Worm (Caenorhabditis elegans): Measurements from ENCODE around the gene epic-1.
A peak's percentile ranks its signal among the peaks of the same experiment; 100 is the strongest.

epic-1 gene

DNA sequence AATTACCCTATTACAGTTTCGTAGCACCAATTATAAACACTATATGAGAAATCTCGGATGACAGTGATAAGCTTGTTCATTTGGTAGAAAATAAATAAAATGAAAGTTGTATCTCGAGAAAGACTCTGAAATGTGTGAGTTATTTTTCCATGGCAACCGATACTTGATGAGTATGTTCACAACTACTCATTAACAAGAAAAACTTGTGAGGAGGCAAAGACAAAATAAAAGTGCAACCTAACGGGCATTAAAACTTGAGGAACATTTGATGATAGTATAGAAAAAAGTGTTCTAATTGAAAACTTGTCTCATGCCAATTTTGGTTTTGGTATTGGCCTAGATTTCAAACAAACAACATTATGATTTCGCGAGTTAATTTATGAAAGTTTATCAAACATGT lies 35.2 kb downstream of the epic-1 start, which contains the start of gene gcy-27:
Gene gcy-27 (minus strand): TSS at position 101 of the 400 bp plus-strand sequence.
- TF ChIP-seq ztf-3 (GFP tag; optimal IDR thresholded peaks at IDR 0.05) (no peak), hrde-1 (tag; optimal IDR thresholded peaks at IDR 0.05; ENCODE audit: borderline replicate concordance) (no peak), gei-17 (GFP tag; optimal IDR thresholded peaks at IDR 0.05) (no peak), ztf-22 (GFP tag; optimal IDR thresholded peaks at IDR 0.05) (no peak), efl-1 (GFP tag; optimal IDR thresholded peaks at IDR 0.05) (no peak)

DNA sequence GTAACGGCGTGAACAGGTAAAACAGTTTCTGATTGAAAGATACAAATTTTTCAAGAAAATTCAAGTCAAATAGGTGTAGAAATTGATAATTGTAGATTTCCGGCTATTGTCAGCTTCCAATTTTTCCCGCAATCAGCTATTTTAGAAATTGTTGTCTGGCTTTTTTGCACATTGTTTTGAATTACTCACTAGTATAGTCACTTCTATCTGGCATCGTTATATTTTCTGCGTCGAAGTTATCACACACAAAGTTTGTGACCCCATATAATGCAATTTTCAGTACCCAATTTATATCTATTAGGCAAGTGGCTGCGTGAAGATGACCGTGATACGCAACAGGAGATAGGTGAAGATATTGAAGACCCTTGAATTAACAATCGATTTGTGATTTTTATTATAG lies 36.5 kb downstream of the epic-1 start:
- TF ChIP-seq akir-1 (GFP tag; optimal IDR thresholded peaks at IDR 0.05) (no peak), hlh-26 (GFP tag; conservative IDR thresholded peaks at IDR 0.05) (no peak), fkh-3 (tag; optimal IDR thresholded peaks at IDR 0.05) (no peak), let-607 (tag; optimal IDR thresholded peaks at IDR 0.05) (no peak), F57A8.1 (GFP tag; optimal IDR thresholded peaks at IDR 0.05) (no peak), madf-8 (GFP tag; conservative IDR thresholded peaks at IDR 0.05) (no peak), lin-54 (GFP tag; optimal IDR thresholded peaks at IDR 0.05) (no peak), ceh-100 (GFP tag; IDR thresholded peaks at IDR 0.05) (no peak), B0035.1 (tag; optimal IDR thresholded peaks at IDR 0.05) (no peak), F22D6.2 (tag; optimal IDR thresholded peaks at IDR 0.05) (no peak), hrde-1 (tag; optimal IDR thresholded peaks at IDR 0.05; ENCODE audit: borderline replicate concordance) (no peak), lin-35 (GFP tag; optimal IDR thresholded peaks at IDR 0.05) (no peak), dox-1 (GFP tag; IDR thresholded peaks at IDR 0.05) (no peak), Y53F4B.3 (GFP tag; IDR thresholded peaks at IDR 0.05) (no peak), mes-4 (tag; optimal IDR thresholded peaks at IDR 0.05) (no peak)

DNA sequence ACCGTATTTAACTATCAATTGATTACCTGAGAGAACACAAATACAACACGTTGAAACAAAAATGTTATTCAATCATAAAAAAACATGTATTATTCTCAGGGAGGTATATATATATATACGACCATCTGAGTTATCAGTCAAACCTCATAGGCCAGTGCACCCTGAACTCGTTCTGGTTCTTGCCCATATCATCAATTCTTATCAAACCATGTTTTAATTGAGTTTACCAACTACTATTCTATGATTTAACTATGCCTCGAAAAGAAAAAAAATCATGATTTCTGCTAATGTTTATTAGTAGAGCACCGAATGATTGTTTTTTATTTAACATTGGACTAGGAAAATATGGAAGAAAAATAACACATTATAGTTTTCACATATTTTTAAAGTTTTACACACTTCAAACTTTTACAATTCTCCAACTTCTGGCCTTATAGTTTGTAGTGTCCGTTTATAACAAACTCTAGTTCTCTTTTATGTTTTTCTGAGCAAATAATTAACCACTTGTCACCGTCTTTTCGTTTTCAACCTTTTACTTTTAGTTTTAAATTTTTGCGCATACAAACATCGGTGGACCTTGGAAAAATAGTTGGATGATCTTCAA lies 39.4 kb downstream of the epic-1 start:
- TF ChIP-seq nhr-80 (tag; optimal IDR thresholded peaks at IDR 0.05) (peak; percentile 56), attf-3 (GFP tag; conservative IDR thresholded peaks at IDR 0.05) (no peak)

- TF ChIP-seq nfya-1 (tag; optimal IDR thresholded peaks at IDR 0.05; ENCODE audit: borderline replicate concordance, insufficient read depth) (no peak), C06A6.2 (GFP tag; conservative IDR thresholded peaks at IDR 0.05) (no peak), hlh-12 (tag; optimal IDR thresholded peaks at IDR 0.05) (no peak), ztf-28 (GFP tag; IDR thresholded peaks at IDR 0.05) (no peak), mcd-1 (GFP tag; IDR thresholded peaks at IDR 0.05) (no peak), let-526 (GFP tag; IDR thresholded peaks at IDR 0.05) (no peak), ztf-6 (GFP tag; IDR thresholded peaks at IDR 0.05) (no peak), Y95B8A.8 (GFP tag; IDR thresholded peaks at IDR 0.05) (no peak), attf-5 (GFP tag; optimal IDR thresholded peaks at IDR 0.05) (no peak), rcor-1 (GFP tag; IDR thresholded peaks at IDR 0.05) (no peak), pha-4 (tag; optimal IDR thresholded peaks at IDR 0.05) (no peak), ets-4 (GFP tag; optimal IDR thresholded peaks at IDR 0.05) (no peak), ztf-18 (tag; optimal IDR thresholded peaks at IDR 0.05) (no peak), aptf-2 (GFP tag; conservative IDR thresholded peaks at IDR 0.05) (no peak), bed-2 (GFP tag; IDR thresholded peaks at IDR 0.05) (no peak), ceh-91 (GFP tag; IDR thresholded peaks at IDR 0.05) (no peak), lin-35 (GFP tag; optimal IDR thresholded peaks at IDR 0.05) (no peak), hmg-20 (GFP tag; IDR thresholded peaks at IDR 0.05) (no peak), sptf-2 (GFP tag; optimal IDR thresholded peaks at IDR 0.05) (no peak), K12H6.12 (tag; optimal IDR thresholded peaks at IDR 0.05) (no peak)
These were observed 40.4 kb downstream of the epic-1 start, which contains the start of gene lact-6 for ce11 chrIV:17431287-17431686. Gene lact-6 (minus strand): TSS chrIV:17431387.
